Fruit fly (Drosophila melanogaster) whole organism, embryonic: ENCODE measurements around the gene TotZ.
A peak's percentile ranks its signal among the peaks of the same experiment; 100 is the strongest.

Experiments used
- C15 ChIP-seq: fragments of 200-800 bp; sonication (Bioruptor generic); IDR thresholded peaks from 3 replicates; pipeline ENCODE4 v1.3.6; 2022; ENCODE audit warnings: missing biosample characterization, missing genetic modification characterization
- CG10321 ChIP-seq: fragments of 200-800 bp; sonication (Bioruptor generic); IDR thresholded peaks from 2 replicates; pipeline ENCODE4 v1.3.6; 2022; ENCODE audit warnings: missing biosample characterization, missing genetic modification characterization
- CG12219 ChIP-seq: fragments of 200-800 bp; sonication (Bioruptor generic); optimal IDR thresholded peaks from 3 replicates; lab custom pipeline; 2018; ENCODE audit warnings: missing biosample characterization, mild to moderate bottlenecking, missing genetic modification characterization
- CG13287 ChIP-seq: fragments of 200-800 bp; sonication (Bioruptor generic); IDR thresholded peaks from 2 replicates; pipeline ENCODE4 v1.3.6; 2022; ENCODE audit warnings: missing biosample characterization, missing genetic modification characterization; ENCODE audit not compliant: partially characterized antibody
- CG13424 ChIP-seq: fragments of 200-800 bp; sonication (Bioruptor generic); optimal IDR thresholded peaks from 2 replicates; lab custom pipeline; 2019; ENCODE audit warnings: missing biosample characterization, mild to moderate bottlenecking, missing genetic modification characterization, moderate library complexity
- CG14014 ChIP-seq: fragments of 200-800 bp; sonication (Bioruptor generic); IDR thresholded peaks from 2 replicates; pipeline ENCODE4 v1.3.6; 2022; ENCODE audit warnings: missing biosample characterization, missing genetic modification characterization
- CG14667 ChIP-seq: fragments of 200-800 bp; sonication (Bioruptor generic); IDR thresholded peaks from 2 replicates; pipeline ENCODE4 v1.3.6; 2022; ENCODE audit warnings: missing biosample characterization, missing genetic modification characterization
- CG15514 ChIP-seq: fragments of 200-800 bp; sonication (Bioruptor generic); optimal IDR thresholded peaks from 3 replicates; lab custom pipeline; 2017; ENCODE audit warnings: missing biosample characterization, missing genetic modification characterization, mild to moderate bottlenecking, moderate library complexity, missing genetic modification reagents
- CG1603 ChIP-seq: fragments of 200-800 bp; sonication (Bioruptor generic); optimal IDR thresholded peaks from 2 replicates; lab custom pipeline; 2019; ENCODE audit warnings: missing biosample characterization, mild to moderate bottlenecking, missing genetic modification characterization, moderate library complexity
- CG16779 ChIP-seq: fragments of 200-800 bp; sonication (Bioruptor generic); IDR thresholded peaks from 2 replicates; pipeline ENCODE4 v1.3.6; 2022; ENCODE audit warnings: missing biosample characterization, missing genetic modification characterization
- CG17359 ChIP-seq: fragments of 200-800 bp; sonication (Bioruptor generic); optimal IDR thresholded peaks from 3 replicates; lab custom pipeline; 2018; ENCODE audit warnings: missing biosample characterization, mild to moderate bottlenecking, missing genetic modification characterization, moderate library complexity
- CG17385 ChIP-seq: fragments of 200-800 bp; sonication (Bioruptor generic); optimal IDR thresholded peaks from 3 replicates; lab custom pipeline; 2018; ENCODE audit warnings: missing biosample characterization, mild to moderate bottlenecking, missing genetic modification characterization
- CG32772 ChIP-seq: fragments of 200-800 bp; sonication (Bioruptor generic); IDR thresholded peaks from 2 replicates; pipeline ENCODE4 v1.3.6; 2022; ENCODE audit warnings: missing biosample characterization, missing genetic modification characterization
- CG33557 ChIP-seq: fragments of 200-800 bp; sonication (Bioruptor generic); optimal IDR thresholded peaks from 2 replicates; lab custom pipeline; 2019; ENCODE audit warnings: missing biosample characterization, mild to moderate bottlenecking, missing genetic modification characterization, moderate library complexity
- CG8478 ChIP-seq: fragments of >200 bp; optimal IDR thresholded peaks from 2 replicates; lab custom pipeline; 2018
- CG8765 ChIP-seq: fragments of 200-800 bp; sonication (Bioruptor generic); IDR thresholded peaks from 2 replicates; pipeline ENCODE4 v1.3.6; 2022; ENCODE audit warnings: missing biosample characterization, missing genetic modification characterization
- CG8924 ChIP-seq: fragments of 200-800 bp; optimal IDR thresholded peaks from 3 replicates; lab custom pipeline; 2019; ENCODE audit warnings: missing biosample characterization, mild to moderate bottlenecking, missing genetic modification characterization, moderate library complexity
- CG9727 ChIP-seq: fragments of 200-800 bp; sonication (Bioruptor generic); optimal IDR thresholded peaks from 3 replicates; lab custom pipeline; 2017; ENCODE audit warnings: missing biosample characterization, mild to moderate bottlenecking, missing genetic modification characterization
- CG9876 ChIP-seq: fragments of 200-800 bp; sonication (Bioruptor generic); optimal IDR thresholded peaks from 2 replicates; lab custom pipeline; 2016; ENCODE audit warnings: missing biosample characterization, missing genetic modification characterization
- Dek ChIP-seq: fragments of 200-800 bp; sonication (Bioruptor generic); optimal IDR thresholded peaks from 3 replicates; lab custom pipeline; 2019; ENCODE audit warnings: missing biosample characterization, mild to moderate bottlenecking, missing genetic modification characterization, moderate library complexity
- HmgZ ChIP-seq: fragments of 200-800 bp; sonication (Bioruptor generic); optimal IDR thresholded peaks from 2 replicates; lab custom pipeline; 2018; ENCODE audit warnings: missing biosample characterization, mild to moderate bottlenecking, missing genetic modification characterization
- Lhr ChIP-seq: fragments of 200-800 bp; sonication (Bioruptor generic); optimal IDR thresholded peaks from 3 replicates; lab custom pipeline; 2017; ENCODE audit warnings: mild to moderate bottlenecking, missing biosample characterization, missing genetic modification reagents, missing genetic modification characterization
- MBD-R2 ChIP-seq: fragments of 200-800 bp; sonication (Bioruptor generic); IDR thresholded peaks from 2 replicates; pipeline ENCODE4 v1.3.6; 2022; ENCODE audit warnings: missing biosample characterization, missing genetic modification characterization
- Trl ChIP-seq, 3 experiments: fragments of >200 bp in 2 of 3; fragments of 200-800 bp in 1 of 3; sonication (Bioruptor generic) in 1 of 3; optimal IDR thresholded peaks; 2 replicates in 1 of 3; 3 replicates in 2 of 3; lab custom pipeline; 2016 to 2017; ENCODE audit warnings: missing biosample characterization in 1 of 3, missing genetic modification characterization in 1 of 3
- Xbp1 ChIP-seq: fragments of 200-800 bp; sonication (Bioruptor generic); optimal IDR thresholded peaks from 3 replicates; lab custom pipeline; 2016; ENCODE audit warnings: missing biosample characterization, mild to moderate bottlenecking, missing genetic modification characterization
- amos ChIP-seq: fragments of 200-800 bp; sonication (Bioruptor generic); IDR thresholded peaks from 2 replicates; pipeline ENCODE4 v1.3.6; 2022; ENCODE audit warnings: missing biosample characterization, missing genetic modification characterization; ENCODE audit not compliant: partially characterized antibody
- aop ChIP-seq: fragments of 200-800 bp; sonication (Bioruptor generic); IDR thresholded peaks from 2 replicates; pipeline ENCODE4 v1.3.6; 2022; ENCODE audit warnings: missing biosample characterization, missing genetic modification characterization
- ase ChIP-seq: fragments of 200-800 bp; sonication (Bioruptor generic); IDR thresholded peaks from 3 replicates; pipeline ENCODE4 v1.3.6; 2022; ENCODE audit warnings: missing biosample characterization, missing genetic modification characterization
- ci ChIP-seq: fragments of 200-800 bp; sonication (Bioruptor generic); IDR thresholded peaks from 3 replicates; pipeline ENCODE4 v1.3.6; 2022; ENCODE audit warnings: missing biosample characterization, missing genetic modification characterization
- dan ChIP-seq: fragments of 200-800 bp; sonication (Bioruptor generic); IDR thresholded peaks from 2 replicates; pipeline ENCODE4 v1.3.6; 2022; ENCODE audit warnings: missing biosample characterization, missing genetic modification characterization
- dysf ChIP-seq: fragments of 200-800 bp; sonication (Bioruptor generic); IDR thresholded peaks from 3 replicates; pipeline ENCODE4 v1.3.6; 2022; ENCODE audit warnings: missing biosample characterization, missing genetic modification characterization
- eve ChIP-seq, 2 experiments: fragments of >200 bp; optimal IDR thresholded peaks; 2 replicates each; lab custom pipeline; 2017; ENCODE audit warnings: missing biosample characterization in 2 of 2, missing genetic modification characterization in 2 of 2
- ewg ChIP-seq: fragments of 200-800 bp; sonication (Bioruptor generic); optimal IDR thresholded peaks from 3 replicates; lab custom pipeline; 2017; ENCODE audit warnings: mild to moderate bottlenecking, missing biosample characterization, missing genetic modification reagents, missing genetic modification characterization
- fru ChIP-seq: fragments of >200 bp; optimal IDR thresholded peaks from 2 replicates; lab custom pipeline; 2017
- ftz-f1 ChIP-seq: fragments of 200-800 bp; sonication (Bioruptor generic); optimal IDR thresholded peaks from 2 replicates; lab custom pipeline; 2016; ENCODE audit warnings: missing biosample characterization, missing genetic modification characterization
- gcm2 ChIP-seq: fragments of 200-800 bp; sonication (Bioruptor generic); optimal IDR thresholded peaks from 2 replicates; lab custom pipeline; 2016; ENCODE audit warnings: missing biosample characterization, missing genetic modification characterization
- gro ChIP-seq: fragments of 200-800 bp; sonication (Bioruptor generic); optimal IDR thresholded peaks from 2 replicates; lab custom pipeline; 2016; ENCODE audit warnings: missing biosample characterization, missing genetic modification characterization
- gsb-n ChIP-seq: fragments of 200-800 bp; sonication (Bioruptor generic); optimal IDR thresholded peaks from 3 replicates; lab custom pipeline; 2018; ENCODE audit warnings: missing biosample characterization, mild to moderate bottlenecking, missing genetic modification characterization
- jigr1 ChIP-seq: fragments of 200-800 bp; sonication (Bioruptor generic); IDR thresholded peaks from 3 replicates; pipeline ENCODE4 v1.3.6; 2022; ENCODE audit warnings: missing biosample characterization, missing genetic modification characterization
- klu ChIP-seq: fragments of 200-800 bp; sonication (Bioruptor generic); IDR thresholded peaks from 2 replicates; pipeline ENCODE4 v1.3.6; 2022; ENCODE audit warnings: missing biosample characterization, missing genetic modification characterization
- nerfin-1 ChIP-seq: fragments of 200-800 bp; sonication (Bioruptor generic); optimal IDR thresholded peaks from 3 replicates; lab custom pipeline; 2019; ENCODE audit warnings: missing biosample characterization, mild to moderate bottlenecking, missing genetic modification characterization, moderate library complexity
- oc ChIP-seq: fragments of 200-800 bp; sonication (Bioruptor generic); optimal IDR thresholded peaks from 2 replicates; lab custom pipeline; 2018; ENCODE audit warnings: missing biosample characterization, mild to moderate bottlenecking, missing genetic modification characterization, moderate library complexity
- peb ChIP-seq: fragments of 200-800 bp; sonication (Bioruptor generic); IDR thresholded peaks from 2 replicates; pipeline ENCODE4 v1.3.6; 2022; ENCODE audit warnings: missing biosample characterization, missing genetic modification characterization
- sima ChIP-seq: fragments of 200-800 bp; sonication (Bioruptor generic); optimal IDR thresholded peaks from 2 replicates; lab custom pipeline; 2016; ENCODE audit warnings: missing biosample characterization, missing genetic modification characterization
- slp2 ChIP-seq: fragments of 200-800 bp; sonication (Bioruptor generic); optimal IDR thresholded peaks from 2 replicates; lab custom pipeline; 2016; ENCODE audit warnings: missing biosample characterization, missing genetic modification characterization
- tgo ChIP-seq: fragments of 200-800 bp; sonication (Bioruptor generic); IDR thresholded peaks from 3 replicates; pipeline ENCODE4 v1.3.6; 2022; ENCODE audit warnings: missing biosample characterization, missing genetic modification characterization
- tin ChIP-seq: fragments of 200-800 bp; sonication (Bioruptor generic); optimal IDR thresholded peaks from 3 replicates; lab custom pipeline; 2016; ENCODE audit warnings: missing biosample characterization, missing genetic modification characterization
- twi ChIP-seq: fragments of 200-800 bp; optimal IDR thresholded peaks from 2 replicates; lab custom pipeline; 2019; ENCODE audit warnings: missing biosample characterization, mild to moderate bottlenecking, missing genetic modification characterization, moderate library complexity
- tx ChIP-seq: fragments of 200-800 bp; sonication (Bioruptor generic); optimal IDR thresholded peaks from 2 replicates; lab custom pipeline; 2016; ENCODE audit warnings: missing biosample characterization, missing genetic modification characterization
- zen ChIP-seq: fragments of 200-800 bp; sonication (Bioruptor generic); optimal IDR thresholded peaks from 3 replicates; lab custom pipeline; 2018; ENCODE audit warnings: missing biosample characterization, mild to moderate bottlenecking, missing genetic modification characterization, moderate library complexity
- zfh1 ChIP-seq: fragments of 200-800 bp; sonication (Bioruptor generic); IDR thresholded peaks from 3 replicates; pipeline ENCODE4 v1.3.6; 2022; ENCODE audit warnings: missing biosample characterization, missing genetic modification characterization

Gene TotZ

DNA sequence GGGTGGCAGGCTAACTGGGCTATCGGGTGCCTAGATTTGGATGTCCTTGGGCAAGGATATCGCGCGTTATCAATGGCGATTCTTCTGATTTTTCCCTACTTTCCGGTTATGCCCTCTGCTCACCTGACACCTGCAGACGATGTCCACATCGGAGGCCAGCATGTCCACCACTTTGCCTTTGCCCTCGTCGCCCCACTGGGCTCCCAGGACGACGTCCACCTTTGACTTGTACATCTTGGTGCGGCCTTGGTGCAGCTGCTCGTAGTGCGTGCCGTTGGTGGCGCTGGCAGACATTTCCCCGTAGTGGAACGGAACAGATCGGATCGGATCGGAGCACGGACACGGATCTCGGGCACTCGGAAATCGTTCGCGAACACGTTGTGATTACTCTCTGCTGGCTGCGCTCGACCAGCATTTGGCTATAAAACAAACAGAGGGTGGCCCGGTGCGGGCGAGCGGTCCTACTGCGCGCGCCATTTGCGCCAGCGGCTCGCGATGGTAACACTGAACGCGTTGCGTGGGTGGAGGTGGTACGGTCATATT lies 47.3 kb upstream of the TotZ start, which contains the start of gene Adss (continued):
- TF ChIP-seq CG1603 (tag; lab: Kevin White, UChicago) (peak; percentile 43), dysf (GFP tag; lab: Robert Waterston, UW) (no peak), zfh1 (peak; percentile 46; the same call in 1 of the 3 replicates), CG14667 (GFP tag; lab: Robert Waterston, UW) (no peak), CG17385 (peak; percentile 43), C15 (GFP tag; lab: Robert Waterston, UW) (no peak), ci (GFP tag; lab: Robert Waterston, UW) (peak; percentile 74; the same call in 2 of the 3 replicates), eve (GFP tag; optimal IDR thresholded peaks at IDR 0.05; lab: Kevin White, UChicago) (no peak), Xbp1 (GFP tag; lab: Kevin White, UChicago) (peak; percentile 29), dan (GFP tag; lab: Robert Waterston, UW) (no peak), CG33557 (GFP tag; lab: Kevin White, UChicago) (no peak), CG16779 (GFP tag; lab: Robert Waterston, UW) (0 out of 2 replicates have a peak, but pooled peaks have one; percentile 56), tx (GFP tag; lab: Kevin White, UChicago) (no peak), Dek (tag; lab: Kevin White, UChicago) (peak; percentile 13), CG9876 (GFP tag; lab: Kevin White, UChicago) (peak; percentile 31), CG9727 (GFP tag; lab: Kevin White, UChicago) (peak; percentile 33), gro (GFP tag; lab: Kevin White, UChicago) (peak; percentile 51), ase (GFP tag; lab: Robert Waterston, UW) (no peak), ftz-f1 (GFP tag; lab: Kevin White, UChicago) (peak; percentile 54), gcm2 (no peak), CG8765 (GFP tag; lab: Robert Waterston, UW) (no peak), fru (lab: Kevin White, UChicago) (no peak), oc (tag; lab: Kevin White, UChicago) (no peak), HmgZ (tag; lab: Kevin White, UChicago) (peak; percentile 33), zen (no peak), CG8478 (lab: Kevin White, UChicago) (no peak), slp2 (GFP tag; lab: Kevin White, UChicago) (no peak), CG8924 (tag; lab: Kevin White, UChicago) (no peak), nerfin-1 (tag; lab: Kevin White, UChicago) (peak; percentile 12), CG12219 (GFP tag; lab: Kevin White, UChicago) (no peak), CG15514 (GFP tag; lab: Kevin White, UChicago) (peak; percentile 66), MBD-R2 (peak; percentile 70), ewg (GFP tag; lab: Kevin White, UChicago) (peak; percentile 99), twi (no peak), jigr1 (no peak), amos (GFP tag; lab: Robert Waterston, UW) (peak; percentile 49; the same call in 1 of the 2 replicates), klu (peak; percentile 93), CG32772 (GFP tag; lab: Robert Waterston, UW) (no peak), CG17359 (tag; lab: Kevin White, UChicago) (peak; percentile 25), CG13424 (tag; lab: Kevin White, UChicago) (no peak), aop (GFP tag; lab: Robert Waterston, UW) (0 out of 2 replicates have a peak, but pooled peaks have one; percentile 51), CG14014 (no peak), peb (GFP tag; lab: Robert Waterston, UW) (no peak), gsb-n (tag; lab: Kevin White, UChicago) (no peak), Trl (optimal IDR thresholded peaks at IDR 0.05; lab: Kevin White, UChicago) (peak in 1 of 2 experiments; percentile 26), Trl (GFP tag; optimal IDR thresholded peaks at IDR 0.05; lab: Kevin White, UChicago) (peak; percentile 56), Lhr (peak; percentile 52), CG10321 (GFP tag; lab: Robert Waterston, UW) (no peak), tin (GFP tag; lab: Kevin White, UChicago) (no peak), CG13287 (no peak; the same call in 1 of the 2 replicates), tgo (GFP tag; lab: Robert Waterston, UW) (no peak), sima (GFP tag; lab: Kevin White, UChicago) (no peak)
